Worm (Caenorhabditis elegans) whole organism, dauer: ENCODE data around the gene F58E6.5.

Experiments
- unc-62 ChIP-seq: sonication (generic microtip); optimal IDR thresholded peaks from 2 replicates; lab custom pipeline; 2017; ENCODE audit warnings: missing biosample characterization, missing genetic modification reagents, missing genetic modification characterization

F58E6.5 gene

ce11 chrV:9739402-9739801, 15.0 kb downstream of the F58E6.5 start, which contains the start of gene marc-1:
TSS of gene marc-1 (plus strand) at chrV:9739702.
- no peak for TF ChIP-seq unc-62 (GFP tag; lab: Kevin White, UChicago)

- TF ChIP-seq unc-62 (GFP tag; lab: Kevin White, UChicago): no peak
Measured at ce11 chrV:9738077-9738705, 16.2 kb downstream of the F58E6.5 start.

ce11 chrV:9737287-9737686, 17.1 kb downstream of the F58E6.5 start, which contains the start of gene aqp-4:
TSS of gene aqp-4 (plus strand) at chrV:9737556.
- TF ChIP-seq unc-62 (GFP tag; lab: Kevin White, UChicago): no peak

- no peak for TF ChIP-seq unc-62 (GFP tag; lab: Kevin White, UChicago)
Measured at ce11 chrV:9733920-9734454, 20.4 kb downstream of the F58E6.5 start, which contains the start of gene cal-7. TSS of gene cal-7 (plus strand) at chrV:9734103.

- TF ChIP-seq unc-62 (GFP tag; lab: Kevin White, UChicago): no peak
Measured at ce11 chrV:9731852-9732251, 22.5 kb downstream of the F58E6.5 start.

ce11 chrV:9730743-9731706, 23.3 kb downstream of the F58E6.5 start:
- TF ChIP-seq unc-62 (GFP tag; lab: Kevin White, UChicago): peak; percentile 28

ce11 chrV:9729462-9730162, 24.7 kb downstream of the F58E6.5 start, which contains the start of the genes aagr-3 and drap-1:
TSS of gene aagr-3 (minus strand) at chrV:9729512.
TSS of gene drap-1 (plus strand) at chrV:9730106.
- no peak for TF ChIP-seq unc-62 (GFP tag; lab: Kevin White, UChicago)

- TF ChIP-seq unc-62 (GFP tag; lab: Kevin White, UChicago): no peak
Measured at ce11 chrV:9725719-9726118, 28.6 kb downstream of the F58E6.5 start.

- no peak for TF ChIP-seq unc-62 (GFP tag; lab: Kevin White, UChicago)
Measured at ce11 chrV:9724021-9724671, 30.2 kb downstream of the F58E6.5 start, which contains the start of gene slcr-46.3. TSS of gene slcr-46.3 (minus strand) at chrV:9724106.

- TF ChIP-seq unc-62 (GFP tag; lab: Kevin White, UChicago): no peak
Measured at ce11 chrV:9716397-9716796, 38.0 kb downstream of the F58E6.5 start, which contains the start of gene str-188. TSS of gene str-188 (plus strand) at chrV:9716697.

- no peak for TF ChIP-seq unc-62 (GFP tag; lab: Kevin White, UChicago)
Measured at ce11 chrV:9714909-9715308, 39.5 kb downstream of the F58E6.5 start, which contains the start of gene F40F9.3. TSS of gene F40F9.3 (plus strand) at chrV:9715209.

ce11 chrV:9713532-9713931, 40.8 kb downstream of the F58E6.5 start, which contains the start of gene F40F9.10:
TSS of gene F40F9.10 (minus strand) at chrV:9713632.
- TF ChIP-seq unc-62 (GFP tag; lab: Kevin White, UChicago): no peak

ce11 chrV:9712418-9713173, 41.8 kb downstream of the F58E6.5 start:
- no peak for TF ChIP-seq unc-62 (GFP tag; lab: Kevin White, UChicago)

- no peak for TF ChIP-seq unc-62 (GFP tag; lab: Kevin White, UChicago)
Measured at ce11 chrV:9711174-9711573, 43.2 kb downstream of the F58E6.5 start.
